Worm (Caenorhabditis elegans) whole organism, young adult: ENCODE data around the gene dsb-3.

ENCODE experiments used
- B0261.1 ChIP-seq: sonication (generic microtip); optimal IDR thresholded peaks from 2 replicates; lab custom pipeline; 2016; ENCODE audit warnings: mild to moderate bottlenecking, missing genetic modification characterization, moderate library complexity, missing compliant biosample characterization
- C06A6.2 ChIP-seq: fragments of 200-800 bp; sonication (Bioruptor generic); conservative IDR thresholded peaks from 2 replicates; pipeline ENCODE4 v1.3.6; 2022; ENCODE audit warnings: missing genetic modification characterization, missing compliant biosample characterization
- D2030.7 ChIP-seq: fragments of 200-800 bp; sonication (Bioruptor generic); IDR thresholded peaks from 2 replicates; pipeline ENCODE4 v1.3.6; 2022; ENCODE audit warnings: missing genetic modification reagents, missing genetic modification characterization, missing compliant biosample characterization
- F10E7.11 ChIP-seq: sonication (generic microtip); optimal IDR thresholded peaks from 2 replicates; lab custom pipeline; 2017; ENCODE audit warnings: mild to moderate bottlenecking, missing genetic modification characterization, moderate library complexity, missing compliant biosample characterization
- F23B12.7 ChIP-seq: sonication (generic microtip); optimal IDR thresholded peaks from 2 replicates; lab custom pipeline; 2017; ENCODE audit warnings: missing genetic modification characterization, mild to moderate bottlenecking, missing compliant biosample characterization, antibody characterized with exemption, moderate library complexity; ENCODE audit not compliant: insufficient read depth
- F57C9.4 ChIP-seq: sonication (generic microtip); optimal IDR thresholded peaks from 2 replicates; lab custom pipeline; 2017; ENCODE audit warnings: mild to moderate bottlenecking, missing genetic modification characterization, missing compliant biosample characterization
- K11D2.4 ChIP-seq: fragments of 200-800 bp; sonication (Bioruptor generic); IDR thresholded peaks from 2 replicates; pipeline ENCODE4 v1.3.6; 2022; ENCODE audit warnings: missing genetic modification reagents, missing genetic modification characterization, missing compliant biosample characterization
- K12H6.12 ChIP-seq: fragments of 200-800 bp; sonication (Bioruptor generic); optimal IDR thresholded peaks from 2 replicates; lab custom pipeline; 2018; ENCODE audit warnings: mild to moderate bottlenecking, missing genetic modification characterization, missing compliant biosample characterization
- Y53F4B.3 ChIP-seq: fragments of 200-800 bp; sonication (Bioruptor generic); IDR thresholded peaks from 2 replicates; pipeline ENCODE4 v1.3.6; 2022; ENCODE audit warnings: missing genetic modification reagents, missing genetic modification characterization, missing compliant biosample characterization
- Y53G8AR.9 ChIP-seq: fragments of 200-800 bp; sonication (Bioruptor generic); conservative IDR thresholded peaks from 2 replicates; pipeline ENCODE4 v1.3.6; 2022; ENCODE audit warnings: missing genetic modification reagents, missing genetic modification characterization, missing compliant biosample characterization
- Y67H2A.10 ChIP-seq: fragments of 200-800 bp; sonication (Bioruptor generic); conservative IDR thresholded peaks from 2 replicates; pipeline ENCODE4 v1.3.6; 2022; ENCODE audit warnings: missing genetic modification reagents, missing genetic modification characterization, missing compliant biosample characterization
- Y95B8A.8 ChIP-seq: fragments of 200-800 bp; sonication (Bioruptor generic); IDR thresholded peaks from 2 replicates; pipeline ENCODE4 v1.3.6; 2022; ENCODE audit warnings: missing genetic modification reagents, missing genetic modification characterization, missing compliant biosample characterization
- ZK185.1 ChIP-seq: sonication (generic microtip); optimal IDR thresholded peaks from 2 replicates; lab custom pipeline; 2016; ENCODE audit warnings: mild to moderate bottlenecking, missing genetic modification characterization, missing compliant biosample characterization; ENCODE audit not compliant: poor library complexity, severe bottlenecking
- akir-1 ChIP-seq: fragments of 200-800 bp; sonication (Bioruptor generic); optimal IDR thresholded peaks from 2 replicates; lab custom pipeline; 2018; ENCODE audit warnings: mild to moderate bottlenecking, missing genetic modification characterization, moderate library complexity, missing compliant biosample characterization
- ama-1 ChIP-seq, 3 experiments: fragments of 150-350 bp in 1 of 3; sonication (generic microtip) in 2 of 3; optimal IDR thresholded peaks; 2 replicates each; lab custom pipeline; 2014 to 2018; ENCODE audit warnings: missing biosample characterization in 2 of 3, missing genetic modification characterization in 2 of 3, missing genetic modification reagents in 2 of 3
- atf-7 ChIP-seq: sonication (generic microtip); optimal IDR thresholded peaks from 2 replicates; lab custom pipeline; 2017; ENCODE audit warnings: mild to moderate bottlenecking, missing genetic modification characterization, missing compliant biosample characterization
- attf-5 ChIP-seq: fragments of 200-800 bp; sonication (Bioruptor generic); optimal IDR thresholded peaks from 2 replicates; lab custom pipeline; 2018; ENCODE audit warnings: mild to moderate bottlenecking, missing genetic modification characterization, missing compliant biosample characterization
- bed-1 ChIP-seq: fragments of 200-800 bp; sonication (Bioruptor generic); IDR thresholded peaks from 2 replicates; pipeline ENCODE4 v1.3.6; 2022; ENCODE audit warnings: missing genetic modification reagents, missing genetic modification characterization, missing compliant biosample characterization
- ceh-40 ChIP-seq: fragments of 200-800 bp; sonication (Bioruptor generic); IDR thresholded peaks from 2 replicates; pipeline ENCODE4 v1.3.6; 2022; ENCODE audit warnings: missing genetic modification characterization, missing compliant biosample characterization
- ceh-58 ChIP-seq: fragments of 200-800 bp; sonication (Bioruptor generic); IDR thresholded peaks from 2 replicates; pipeline ENCODE4 v1.3.6; 2022; ENCODE audit warnings: missing genetic modification characterization, missing compliant biosample characterization
- ceh-91 ChIP-seq: fragments of 200-800 bp; sonication (Bioruptor generic); IDR thresholded peaks from 2 replicates; pipeline ENCODE4 v1.3.6; 2022; ENCODE audit warnings: missing genetic modification reagents, missing genetic modification characterization, missing compliant biosample characterization
- chd-7 ChIP-seq: sonication (generic microtip); optimal IDR thresholded peaks from 2 replicates; lab custom pipeline; 2016; ENCODE audit warnings: mild to moderate bottlenecking, missing genetic modification characterization, moderate library complexity, missing compliant biosample characterization
- dpl-1 ChIP-seq: fragments of 150-350 bp; optimal IDR thresholded peaks from 2 replicates; lab custom pipeline; 2014; ENCODE audit warnings: missing biosample characterization, missing genetic modification reagents, missing genetic modification characterization
- fkh-3 ChIP-seq: sonication (generic microtip); optimal IDR thresholded peaks from 2 replicates; lab custom pipeline; 2016; ENCODE audit warnings: mild to moderate bottlenecking, missing genetic modification characterization, missing compliant biosample characterization
- hmg-20 ChIP-seq: fragments of 200-800 bp; sonication (Bioruptor generic); IDR thresholded peaks from 2 replicates; pipeline ENCODE4 v1.3.6; 2022; ENCODE audit warnings: missing genetic modification reagents, missing genetic modification characterization, missing compliant biosample characterization
- lin-40 ChIP-seq: sonication (generic microtip); optimal IDR thresholded peaks from 2 replicates; lab custom pipeline; 2016; ENCODE audit warnings: missing genetic modification characterization, mild to moderate bottlenecking, missing compliant biosample characterization, missing genotype, missing genetic modification reagents
- lin-54 ChIP-seq: fragments of 200-800 bp; sonication (Bioruptor generic); optimal IDR thresholded peaks from 2 replicates; lab custom pipeline; 2018; ENCODE audit warnings: mild to moderate bottlenecking, missing genetic modification characterization, missing compliant biosample characterization
- lsl-1 ChIP-seq: fragments of 200-800 bp; sonication (Bioruptor generic); optimal IDR thresholded peaks from 2 replicates; lab custom pipeline; 2018; ENCODE audit warnings: mild to moderate bottlenecking, missing genetic modification characterization, moderate library complexity, missing compliant biosample characterization
- lsy-27 ChIP-seq: sonication (generic microtip); optimal IDR thresholded peaks from 2 replicates; lab custom pipeline; 2017; ENCODE audit warnings: missing genetic modification characterization, mild to moderate bottlenecking, missing compliant biosample characterization, antibody characterized with exemption, missing genotype, borderline replicate concordance; ENCODE audit not compliant: insufficient read depth
- madf-10 ChIP-seq: sonication (generic microtip); optimal IDR thresholded peaks from 2 replicates; lab custom pipeline; 2016; ENCODE audit warnings: mild to moderate bottlenecking, missing genetic modification characterization, missing compliant biosample characterization
- madf-6 ChIP-seq: fragments of 200-800 bp; sonication (Bioruptor generic); IDR thresholded peaks from 2 replicates; pipeline ENCODE4 v1.3.6; 2022; ENCODE audit warnings: missing genetic modification reagents, missing genetic modification characterization, missing compliant biosample characterization
- madf-8 ChIP-seq: fragments of 200-800 bp; sonication (Bioruptor generic); conservative IDR thresholded peaks from 2 replicates; pipeline ENCODE4 v1.3.6; 2022; ENCODE audit warnings: missing genetic modification reagents, missing genetic modification characterization, missing compliant biosample characterization
- mel-28 ChIP-seq: sonication (generic microtip); optimal IDR thresholded peaks from 2 replicates; lab custom pipeline; 2016; ENCODE audit warnings: borderline replicate concordance, mild to moderate bottlenecking, missing genetic modification characterization, missing compliant biosample characterization
- mxl-1 ChIP-seq: sonication (generic microtip); optimal IDR thresholded peaks from 2 replicates; lab custom pipeline; 2016; ENCODE audit warnings: missing genetic modification characterization, missing compliant biosample characterization
- nfya-1 ChIP-seq: sonication (generic microtip); optimal IDR thresholded peaks from 2 replicates; lab custom pipeline; 2017; ENCODE audit warnings: antibody characterized with exemption, missing compliant biosample characterization, missing genetic modification characterization, borderline replicate concordance; ENCODE audit not compliant: insufficient read depth
- nhr-120 ChIP-seq: fragments of 200-800 bp; sonication (Bioruptor generic); IDR thresholded peaks from 2 replicates; pipeline ENCODE4 v1.3.6; 2022; ENCODE audit warnings: missing genetic modification characterization, missing compliant biosample characterization
- nhr-80 ChIP-seq: sonication (generic microtip); optimal IDR thresholded peaks from 2 replicates; lab custom pipeline; 2016; ENCODE audit warnings: missing genetic modification characterization, missing compliant biosample characterization
- nhr-90 ChIP-seq: sonication (generic microtip); optimal IDR thresholded peaks from 2 replicates; lab custom pipeline; 2016; ENCODE audit warnings: missing genotype, mild to moderate bottlenecking, missing genetic modification characterization, missing compliant biosample characterization
- pbrm-1 ChIP-seq: fragments of 200-800 bp; sonication (Bioruptor generic); IDR thresholded peaks from 2 replicates; pipeline ENCODE4 v1.3.6; 2022; ENCODE audit warnings: missing genetic modification reagents, missing genetic modification characterization, missing compliant biosample characterization
- rcor-1 ChIP-seq: fragments of 200-800 bp; sonication (Bioruptor generic); IDR thresholded peaks from 2 replicates; pipeline ENCODE4 v1.3.6; 2022; ENCODE audit warnings: missing genetic modification reagents, missing genetic modification characterization, missing compliant biosample characterization
- rpc-1 ChIP-seq, 2 experiments: fragments of 150-350 bp in 1 of 2; sonication (generic microtip) in 1 of 2; optimal IDR thresholded peaks; 2 replicates each; lab custom pipeline; 2014 to 2018; ENCODE audit warnings: missing biosample characterization in 1 of 2, missing genetic modification characterization in 1 of 2, missing genetic modification reagents in 1 of 2, missing genotype in 1 of 2
- sea-2 ChIP-seq: fragments of 200-800 bp; sonication (Bioruptor generic); IDR thresholded peaks from 2 replicates; pipeline ENCODE4 v1.3.6; 2022; ENCODE audit warnings: missing genetic modification characterization, missing compliant biosample characterization
- tbp1 ChIP-seq: fragments of 200-800 bp; sonication (Bioruptor generic); optimal IDR thresholded peaks from 2 replicates; lab custom pipeline; 2018; ENCODE audit warnings: mild to moderate bottlenecking, missing genetic modification characterization, missing compliant biosample characterization
- tlf-1 ChIP-seq: fragments of 200-800 bp; sonication (Bioruptor generic); optimal IDR thresholded peaks from 2 replicates; lab custom pipeline; 2018; ENCODE audit warnings: mild to moderate bottlenecking, missing genetic modification characterization, missing compliant biosample characterization
- unc-62 ChIP-seq: fragments of 150-350 bp; optimal IDR thresholded peaks from 2 replicates; lab custom pipeline; 2014; ENCODE audit warnings: missing biosample characterization, missing genetic modification reagents, missing genetic modification characterization
- xnd-1 ChIP-seq: sonication (generic microtip); optimal IDR thresholded peaks from 2 replicates; lab custom pipeline; 2016; ENCODE audit warnings: missing genotype, missing genetic modification reagents, missing genetic modification characterization, missing compliant biosample characterization

Gene dsb-3

DNA sequence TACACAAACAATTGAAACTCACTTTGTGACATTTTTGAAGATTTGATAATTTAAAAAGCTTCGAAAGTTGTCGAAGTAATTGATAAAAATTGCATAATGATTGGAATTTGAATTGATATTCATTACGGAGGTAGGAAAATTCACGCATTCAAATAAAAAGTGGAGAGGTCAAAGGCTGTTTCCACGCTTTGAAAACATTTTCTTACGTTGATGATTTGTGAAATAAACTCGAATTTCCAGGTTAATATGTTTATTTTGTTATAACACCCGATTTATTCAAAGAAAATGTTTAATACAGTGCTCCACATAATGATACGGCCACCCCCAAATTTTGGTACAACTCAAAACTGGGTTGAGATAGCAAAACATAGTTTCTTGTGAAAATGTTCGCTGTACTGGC lies 43.8 kb upstream of the dsb-3 start, which contains the start of gene C33H5.16:
C33H5.16 (minus strand) TSS at position 101 of the 400 bp plus-strand sequence.
- TF ChIP-seq F57C9.4 (no peak), ZK185.1 (tag; lab: Kevin White, UChicago) (no peak), pbrm-1 (GFP tag; lab: Robert Waterston, UW) (no peak), lsl-1 (no peak), nhr-80 (no peak), dpl-1 (GFP tag; lab: Kevin White, UChicago) (no peak), tbp1 (GFP tag; lab: Kevin White, UChicago) (no peak), madf-8 (GFP tag; lab: Robert Waterston, UW) (no peak)

DNA sequence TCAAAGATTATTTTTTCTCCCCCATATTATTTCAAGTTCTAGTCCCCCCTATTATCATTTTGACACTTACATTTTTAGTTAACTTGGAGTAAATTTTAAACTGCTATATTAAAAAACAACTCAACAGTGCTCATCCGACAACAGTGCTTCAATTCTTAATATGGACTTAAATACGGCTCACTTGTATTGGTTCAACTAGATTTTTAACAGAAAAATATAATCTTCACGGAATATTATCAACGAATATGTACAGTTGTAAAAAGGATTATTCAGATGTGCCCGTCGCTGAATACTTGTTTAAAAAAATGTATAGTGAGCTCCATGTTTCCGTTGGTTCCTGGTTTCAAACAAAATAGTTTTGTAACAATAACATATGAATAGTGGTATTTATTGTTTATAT lies 40.9 kb upstream of the dsb-3 start:
- TF ChIP-seq nhr-120 (GFP tag; lab: Robert Waterston, UW), result no peak
- TF ChIP-seq rcor-1, result no peak
- no peak for TF ChIP-seq akir-1 (GFP tag; lab: Kevin White, UChicago)
- no peak for TF ChIP-seq ceh-58 (GFP tag; lab: Robert Waterston, UW)
- no peak for TF ChIP-seq bed-1 (GFP tag; lab: Robert Waterston, UW)
- TF ChIP-seq nhr-80, result no peak
- no peak for TF ChIP-seq F23B12.7 (tag; lab: Kevin White, UChicago)
- TF ChIP-seq rpc-1 (optimal IDR thresholded peaks at IDR 0.05; lab: Kevin White, UChicago), result no peak
- TF ChIP-seq rpc-1 (tag; optimal IDR thresholded peaks at IDR 0.05; lab: Kevin White, UChicago), result no peak
- TF ChIP-seq K11D2.4 (GFP tag; lab: Robert Waterston, UW), result no peak
- TF ChIP-seq chd-7 (tag; lab: Kevin White, UChicago), result no peak
- peak; percentile 43 for TF ChIP-seq tlf-1 (GFP tag; lab: Kevin White, UChicago)
- TF ChIP-seq sea-2, result no peak
- no peak for TF ChIP-seq ZK185.1 (tag; lab: Kevin White, UChicago)
- TF ChIP-seq K12H6.12 (tag; lab: Kevin White, UChicago), result no peak
- peak; percentile 82 for TF ChIP-seq madf-6 (GFP tag; lab: Robert Waterston, UW)
- TF ChIP-seq Y67H2A.10, result no peak
- TF ChIP-seq C06A6.2 (GFP tag; lab: Robert Waterston, UW), result no peak
- peak; percentile 32 for TF ChIP-seq xnd-1 (tag; lab: Kevin White, UChicago)
- TF ChIP-seq lin-54 (GFP tag; lab: Kevin White, UChicago), result no peak
- TF ChIP-seq atf-7 (tag; lab: Kevin White, UChicago), result no peak
- TF ChIP-seq ceh-40 (GFP tag; lab: Robert Waterston, UW), result no peak
- TF ChIP-seq ceh-91 (GFP tag; lab: Robert Waterston, UW), result no peak
- no peak for TF ChIP-seq nfya-1 (tag; lab: Kevin White, UChicago)
- TF ChIP-seq nhr-90 (tag; lab: Kevin White, UChicago), result no peak
- TF ChIP-seq ama-1 (optimal IDR thresholded peaks at IDR 0.05; lab: Kevin White, UChicago), result no peak
- TF ChIP-seq ama-1 (GFP tag; optimal IDR thresholded peaks at IDR 0.05; lab: Kevin White, UChicago), result peak in 1 of 2 experiments; percentile 94
- peak; percentile 32; the same call in 1 of the 2 replicates for TF ChIP-seq hmg-20 (GFP tag; lab: Robert Waterston, UW)
- TF ChIP-seq attf-5 (GFP tag; lab: Kevin White, UChicago), result no peak
- TF ChIP-seq F10E7.11 (tag; lab: Kevin White, UChicago), result no peak
- TF ChIP-seq unc-62, result no peak
- no peak for TF ChIP-seq mel-28
- TF ChIP-seq Y95B8A.8 (GFP tag; lab: Robert Waterston, UW), result no peak
- TF ChIP-seq madf-10, result no peak
- TF ChIP-seq Y53F4B.3, result no peak
- TF ChIP-seq lsy-27 (tag; lab: Kevin White, UChicago), result no peak
- TF ChIP-seq tbp1 (GFP tag; lab: Kevin White, UChicago), result no peak
- TF ChIP-seq fkh-3, result peak; percentile 65
- peak; percentile 86 for TF ChIP-seq Y53G8AR.9 (GFP tag; lab: Robert Waterston, UW)
- TF ChIP-seq lin-40 (tag; lab: Kevin White, UChicago), result no peak
- no peak for TF ChIP-seq B0261.1
- TF ChIP-seq lsl-1, result peak; percentile 3
- TF ChIP-seq D2030.7 (GFP tag; lab: Robert Waterston, UW), result no peak
- TF ChIP-seq mxl-1 (tag; lab: Kevin White, UChicago), result no peak
